Worm (Caenorhabditis elegans) whole organism, late embryonic: ENCODE data around the gene C06A1.6.

Experiments
- C08G9.2 ChIP-seq: sonication (generic microtip); optimal IDR thresholded peaks from 2 replicates; lab custom pipeline; 2016; ENCODE audit warnings: mild to moderate bottlenecking, missing genetic modification characterization, moderate library complexity, missing compliant biosample characterization
- F13H6.1 ChIP-seq: sonication (generic microtip); optimal IDR thresholded peaks from 2 replicates; lab custom pipeline; 2016; ENCODE audit warnings: missing genetic modification characterization, missing compliant biosample characterization
- K02D7.2 ChIP-seq: sonication (generic microtip); optimal IDR thresholded peaks from 2 replicates; lab custom pipeline; 2017; ENCODE audit warnings: mild to moderate bottlenecking, missing genetic modification characterization, missing compliant biosample characterization
- ahr-1 ChIP-seq: sonication (generic microtip); optimal IDR thresholded peaks from 2 replicates; lab custom pipeline; 2016; ENCODE audit warnings: missing genetic modification characterization, missing compliant biosample characterization
- ama-1 ChIP-seq: fragments of 150-350 bp; optimal IDR thresholded peaks from 2 replicates; lab custom pipeline; 2014
- ceh-24 ChIP-seq: sonication (generic microtip); optimal IDR thresholded peaks from 2 replicates; lab custom pipeline; 2016; ENCODE audit warnings: mild to moderate bottlenecking, missing genetic modification characterization, missing compliant biosample characterization
- ceh-34 ChIP-seq: sonication (generic microtip); optimal IDR thresholded peaks from 2 replicates; lab custom pipeline; 2016; ENCODE audit warnings: mild to moderate bottlenecking, missing genetic modification characterization, missing compliant biosample characterization
- ceh-45 ChIP-seq: fragments of 200-800 bp; sonication (Bioruptor generic); IDR thresholded peaks from 2 replicates; pipeline ENCODE4 v1.3.6; 2022; ENCODE audit warnings: missing genetic modification reagents, missing genetic modification characterization, missing compliant biosample characterization
- ceh-48 ChIP-seq: sonication (generic microtip); optimal IDR thresholded peaks from 2 replicates; lab custom pipeline; 2016; ENCODE audit warnings: missing genetic modification characterization, inconsistent platforms, missing compliant biosample characterization
- ceh-6 ChIP-seq: fragments of 200-800 bp; sonication (Bioruptor generic); optimal IDR thresholded peaks from 2 replicates; lab custom pipeline; 2018; ENCODE audit warnings: mild to moderate bottlenecking, missing genetic modification characterization, missing compliant biosample characterization
- ceh-9 ChIP-seq: sonication (generic microtip); optimal IDR thresholded peaks from 2 replicates; lab custom pipeline; 2016; ENCODE audit warnings: mild to moderate bottlenecking, missing genetic modification characterization, inconsistent platforms, missing compliant biosample characterization
- dmd-4 ChIP-seq: sonication (generic microtip); optimal IDR thresholded peaks from 2 replicates; lab custom pipeline; 2016; ENCODE audit warnings: borderline replicate concordance, missing genetic modification characterization, missing compliant biosample characterization
- elt-4 ChIP-seq: sonication (generic microtip); optimal IDR thresholded peaks from 2 replicates; lab custom pipeline; 2016; ENCODE audit warnings: missing genetic modification characterization, missing compliant biosample characterization
- ets-4 ChIP-seq: sonication (generic microtip); optimal IDR thresholded peaks from 2 replicates; lab custom pipeline; 2016; ENCODE audit warnings: missing genetic modification characterization, missing compliant biosample characterization
- eyg-1 ChIP-seq: sonication (generic microtip); optimal IDR thresholded peaks from 2 replicates; lab custom pipeline; 2016; ENCODE audit warnings: missing genotype, missing genetic modification characterization, missing compliant biosample characterization
- fkh-6 ChIP-seq: sonication (generic microtip); optimal IDR thresholded peaks from 2 replicates; lab custom pipeline; 2016; ENCODE audit warnings: missing genetic modification characterization, missing compliant biosample characterization
- gmeb-2 ChIP-seq: sonication (generic microtip); optimal IDR thresholded peaks from 2 replicates; lab custom pipeline; 2016; ENCODE audit warnings: missing genetic modification characterization, inconsistent platforms, missing compliant biosample characterization
- hlh-15 ChIP-seq: sonication (generic microtip); optimal IDR thresholded peaks from 2 replicates; lab custom pipeline; 2016; ENCODE audit warnings: missing genetic modification characterization, missing compliant biosample characterization
- hlh-30 ChIP-seq: sonication (generic microtip); optimal IDR thresholded peaks from 2 replicates; lab custom pipeline; 2017; ENCODE audit warnings: antibody characterized with exemption, missing genetic modification characterization, missing compliant biosample characterization; ENCODE audit not compliant: insufficient read depth
- hlh-6 ChIP-seq: sonication (generic microtip); optimal IDR thresholded peaks from 2 replicates; lab custom pipeline; 2016; ENCODE audit warnings: missing genotype, missing genetic modification characterization, missing compliant biosample characterization
- hlh-8 ChIP-seq: sonication (generic microtip); optimal IDR thresholded peaks from 2 replicates; lab custom pipeline; 2016; ENCODE audit warnings: missing genotype, missing genetic modification characterization, missing compliant biosample characterization
- lim-6 ChIP-seq: sonication (generic microtip); optimal IDR thresholded peaks from 2 replicates; lab custom pipeline; 2016; ENCODE audit warnings: missing genetic modification characterization, missing compliant biosample characterization
- madf-2 ChIP-seq: sonication (generic microtip); optimal IDR thresholded peaks from 2 replicates; lab custom pipeline; 2017; ENCODE audit warnings: missing genetic modification characterization, missing compliant biosample characterization
- mec-3 ChIP-seq: sonication (generic microtip); optimal IDR thresholded peaks from 2 replicates; lab custom pipeline; 2016; ENCODE audit warnings: borderline replicate concordance, missing genetic modification characterization, missing compliant biosample characterization
- npax-4 ChIP-seq: sonication (generic microtip); optimal IDR thresholded peaks from 2 replicates; lab custom pipeline; 2016; ENCODE audit warnings: missing genetic modification characterization, missing compliant biosample characterization
- odd-2 ChIP-seq: sonication (generic microtip); optimal IDR thresholded peaks from 2 replicates; lab custom pipeline; 2017; ENCODE audit warnings: antibody characterized with exemption, mild to moderate bottlenecking, missing genetic modification characterization, missing compliant biosample characterization
- pat-9 ChIP-seq: fragments of 200-800 bp; sonication (Bioruptor generic); optimal IDR thresholded peaks from 2 replicates; lab custom pipeline; 2018; ENCODE audit warnings: mild to moderate bottlenecking, missing genetic modification characterization, moderate library complexity, missing compliant biosample characterization
- pax-1 ChIP-seq: fragments of 150-350 bp; optimal IDR thresholded peaks from 2 replicates; lab custom pipeline; 2014; ENCODE audit warnings: missing biosample characterization, missing genetic modification characterization
- pha-2 ChIP-seq: sonication (generic microtip); optimal IDR thresholded peaks from 2 replicates; lab custom pipeline; 2017; ENCODE audit warnings: mild to moderate bottlenecking, missing genetic modification characterization, missing compliant biosample characterization
- pqm-1 ChIP-seq: sonication (generic microtip); optimal IDR thresholded peaks from 2 replicates; lab custom pipeline; 2016; ENCODE audit warnings: missing genetic modification characterization, missing compliant biosample characterization
- ref-2 ChIP-seq: sonication (generic microtip); optimal IDR thresholded peaks from 2 replicates; lab custom pipeline; 2016; ENCODE audit warnings: missing genetic modification characterization, missing compliant biosample characterization
- rnt-1 ChIP-seq: sonication (generic microtip); optimal IDR thresholded peaks from 2 replicates; lab custom pipeline; 2016; ENCODE audit warnings: missing genetic modification characterization, missing compliant biosample characterization
- sdc-2 ChIP-seq: sonication (generic microtip); optimal IDR thresholded peaks from 2 replicates; lab custom pipeline; 2016; ENCODE audit warnings: missing genotype, missing genetic modification characterization, missing compliant biosample characterization
- sox-2 ChIP-seq: fragments of 200-800 bp; sonication (Bioruptor generic); IDR thresholded peaks from 2 replicates; pipeline ENCODE4 v1.3.6; 2022; ENCODE audit warnings: missing genetic modification reagents, missing genetic modification characterization, missing compliant biosample characterization
- syd-9 ChIP-seq: sonication (generic microtip); optimal IDR thresholded peaks from 2 replicates; lab custom pipeline; 2016; ENCODE audit warnings: mild to moderate bottlenecking, missing genetic modification characterization, moderate library complexity, missing compliant biosample characterization
- tbx-7 ChIP-seq: sonication (generic microtip); optimal IDR thresholded peaks from 2 replicates; lab custom pipeline; 2016; ENCODE audit warnings: missing genotype, missing genetic modification characterization, missing compliant biosample characterization
- ttx-3 ChIP-seq: sonication (generic microtip); optimal IDR thresholded peaks from 2 replicates; lab custom pipeline; 2016; ENCODE audit warnings: missing genetic modification reagents, missing genetic modification characterization, missing compliant biosample characterization
- unc-3 ChIP-seq, 2 experiments: fragments of 200-800 bp in 1 of 2; sonication (Bioruptor generic) in 1 of 2; sonication (generic microtip) in 1 of 2; conservative IDR thresholded peaks in 1 of 2; optimal IDR thresholded peaks in 1 of 2; 2 replicates each; pipeline versions ENCODE4 v1.3.6 to Lab custom; 2016 to 2022; ENCODE audit warnings: missing compliant biosample characterization in 2 of 2, missing genetic modification characterization in 2 of 2, missing genetic modification reagents in 1 of 2
- unc-42 ChIP-seq: sonication (generic microtip); optimal IDR thresholded peaks from 2 replicates; lab custom pipeline; 2016; ENCODE audit warnings: missing genotype, missing genetic modification characterization, missing compliant biosample characterization

Gene C06A1.6

DNA sequence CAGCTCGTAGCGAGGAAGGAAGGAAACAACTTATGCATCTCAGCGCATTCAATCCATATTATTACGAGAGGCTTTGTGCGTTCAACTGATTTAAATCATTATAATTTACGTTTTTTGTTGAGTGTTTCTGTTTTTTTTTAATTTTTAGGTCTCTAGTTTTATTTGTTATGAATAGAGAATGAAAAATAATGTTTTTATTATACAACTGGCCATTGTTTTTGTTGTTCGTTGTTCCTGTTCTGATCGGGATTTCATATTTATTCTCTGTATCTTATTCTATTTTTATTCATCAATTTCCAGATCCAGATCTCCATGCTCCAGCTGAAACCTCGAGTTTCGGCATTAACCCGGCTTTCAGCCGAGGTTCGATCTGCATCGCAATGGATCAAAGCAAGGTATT lies 17.8 kb upstream of the C06A1.6 start, which contains the start of gene mrps-22:
Gene mrps-22, plus strand, starts transcription at position 301 of the 400 bp plus-strand sequence.
- no peak for TF ChIP-seq elt-4
- no peak for TF ChIP-seq ceh-48
- TF ChIP-seq ahr-1 (tag; lab: Kevin White, UChicago), result no peak
- no peak for TF ChIP-seq pax-1
- TF ChIP-seq ama-1, result no peak
- no peak for TF ChIP-seq pat-9
- no peak for TF ChIP-seq C08G9.2
- no peak for TF ChIP-seq pqm-1 (tag; lab: Kevin White, UChicago)
- TF ChIP-seq ceh-6 (GFP tag; lab: Kevin White, UChicago), result no peak
- TF ChIP-seq ceh-24 (tag; lab: Kevin White, UChicago), result no peak
- TF ChIP-seq ceh-9 (tag; lab: Kevin White, UChicago), result no peak
- TF ChIP-seq unc-3 (GFP tag; conservative IDR thresholded peaks at IDR 0.05; lab: Robert Waterston, UW), result no peak
- TF ChIP-seq unc-3 (tag; optimal IDR thresholded peaks at IDR 0.05; lab: Kevin White, UChicago), result no peak
- no peak for TF ChIP-seq fkh-6 (tag; lab: Kevin White, UChicago)

DNA sequence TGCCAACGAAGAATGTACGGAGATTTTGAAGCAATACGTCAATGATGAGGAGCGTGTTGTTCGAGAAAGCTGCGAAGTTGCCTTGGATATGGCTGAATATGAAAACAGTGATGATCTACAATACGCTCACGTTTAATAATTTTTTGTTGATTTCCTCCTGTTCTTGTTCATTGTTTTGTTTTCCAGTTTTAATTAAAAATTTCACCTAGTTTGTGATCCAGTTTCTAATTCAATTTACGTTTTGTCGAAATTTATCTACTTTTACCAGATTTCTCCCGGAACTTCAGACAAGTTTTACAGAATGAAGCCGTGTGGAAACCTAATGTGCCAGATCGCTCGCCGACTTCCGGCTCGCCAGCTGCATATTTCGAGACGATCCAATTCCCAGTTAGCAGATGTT lies 16.4 kb upstream of the C06A1.6 start, which contains the start of gene dap-3:
Gene dap-3, plus strand, starts transcription at position 301 of the 400 bp plus-strand sequence.
- TF ChIP-seq mec-3 (tag; lab: Kevin White, UChicago) (no peak), ceh-6 (GFP tag; lab: Kevin White, UChicago) (no peak), fkh-6 (tag; lab: Kevin White, UChicago) (no peak), eyg-1 (tag; lab: Kevin White, UChicago) (no peak), ets-4 (tag; lab: Kevin White, UChicago) (no peak), ttx-3 (tag; lab: Kevin White, UChicago) (no peak), pat-9 (no peak), sox-2 (GFP tag; lab: Robert Waterston, UW) (no peak), F13H6.1 (no peak), odd-2 (tag; lab: Kevin White, UChicago) (no peak), dmd-4 (tag; lab: Kevin White, UChicago) (no peak), sdc-2 (no peak), ama-1 (no peak), madf-2 (no peak), hlh-30 (tag; lab: Kevin White, UChicago) (no peak), ceh-34 (tag; lab: Kevin White, UChicago) (no peak), lim-6 (tag; lab: Kevin White, UChicago) (no peak), npax-4 (tag; lab: Kevin White, UChicago) (no peak), hlh-8 (tag; lab: Kevin White, UChicago) (no peak)

DNA sequence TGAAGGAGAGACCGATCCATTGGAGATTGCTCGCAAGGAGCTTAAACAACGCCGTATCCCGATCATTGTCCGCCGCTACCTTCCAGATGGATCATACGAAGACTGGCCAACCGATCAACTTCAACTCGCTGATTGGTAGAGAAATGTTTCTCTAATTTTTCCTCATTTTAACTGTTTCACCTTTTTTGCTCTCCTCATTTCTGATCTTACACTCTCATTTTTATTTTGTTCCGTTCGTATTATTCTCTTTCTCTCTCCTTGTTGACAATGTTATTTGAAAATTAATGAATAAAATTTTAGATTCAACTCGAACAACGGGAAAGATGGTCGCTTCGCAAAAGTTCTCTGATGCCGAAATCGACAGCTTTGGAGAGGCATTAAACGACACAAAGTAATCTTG lies 15.2 kb upstream of the C06A1.6 start, which contains the start of gene dohh-1:
Gene dohh-1, plus strand, starts transcription at position 301 of the 400 bp plus-strand sequence.
- TF ChIP-seq ttx-3 (tag; lab: Kevin White, UChicago) (no peak), syd-9 (tag; lab: Kevin White, UChicago) (no peak), hlh-15 (no peak), tbx-7 (no peak), ceh-45 (GFP tag; lab: Robert Waterston, UW) (no peak), ref-2 (tag; lab: Kevin White, UChicago) (no peak), mec-3 (tag; lab: Kevin White, UChicago) (no peak), hlh-8 (tag; lab: Kevin White, UChicago) (no peak), ceh-34 (tag; lab: Kevin White, UChicago) (no peak)

DNA sequence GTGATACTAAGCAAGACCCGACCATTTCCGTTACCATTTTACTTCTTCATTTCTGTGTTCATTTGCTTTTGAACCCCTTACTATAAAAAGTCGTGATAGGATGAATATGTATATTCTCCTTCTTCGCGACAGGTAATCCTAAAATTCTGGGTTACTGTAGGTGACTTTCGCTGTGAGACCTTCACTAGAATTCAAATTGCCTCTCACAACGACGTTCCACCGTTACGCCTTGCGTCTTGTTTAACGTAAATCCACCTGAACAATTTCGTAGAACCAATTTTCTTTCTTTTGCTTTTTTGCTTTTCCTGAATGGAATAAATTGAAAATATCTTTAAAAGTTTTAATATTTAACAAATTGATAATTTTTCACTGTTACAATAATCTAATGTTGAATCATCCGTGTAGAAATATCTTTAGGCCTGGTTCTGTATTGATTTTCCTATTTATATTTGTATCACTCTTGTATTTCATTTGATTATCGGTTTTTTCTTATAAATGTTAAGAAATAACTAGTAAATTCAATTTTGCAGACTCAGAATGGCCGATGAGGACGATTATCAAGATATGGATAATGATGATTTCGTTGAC lies 14.5 kb upstream of the C06A1.6 start, which contains the start of gene rpb-6:
Gene rpb-6, plus strand, starts transcription at position 538 of the 588 bp plus-strand sequence.
- TF ChIP-seq hlh-6 (tag; lab: Kevin White, UChicago), result no peak
- no peak for TF ChIP-seq gmeb-2 (tag; lab: Kevin White, UChicago)
- no peak for TF ChIP-seq dmd-4 (tag; lab: Kevin White, UChicago)
- no peak for TF ChIP-seq unc-3 (GFP tag; conservative IDR thresholded peaks at IDR 0.05; lab: Robert Waterston, UW)
- no peak for TF ChIP-seq unc-3 (tag; optimal IDR thresholded peaks at IDR 0.05; lab: Kevin White, UChicago)
- no peak for TF ChIP-seq odd-2 (tag; lab: Kevin White, UChicago)
- TF ChIP-seq hlh-8 (tag; lab: Kevin White, UChicago), result no peak
- TF ChIP-seq rnt-1 (tag; lab: Kevin White, UChicago), result no peak
- no peak for TF ChIP-seq unc-42 (tag; lab: Kevin White, UChicago)
- TF ChIP-seq pha-2 (tag; lab: Kevin White, UChicago), result no peak
- TF ChIP-seq K02D7.2, result no peak
